Worm (Caenorhabditis elegans) whole organism, young adult: ENCODE data around the gene C27H5.6.

ENCODE experiments used
- ama-1 ChIP-seq, 3 experiments: fragments of 150-350 bp in 1 of 3; sonication (generic microtip) in 2 of 3; optimal IDR thresholded peaks; 2 replicates each; lab custom pipeline; 2014 to 2018; ENCODE audit warnings: missing biosample characterization in 2 of 3, missing genetic modification characterization in 2 of 3, missing genetic modification reagents in 2 of 3
- bed-1 ChIP-seq: fragments of 200-800 bp; sonication (Bioruptor generic); IDR thresholded peaks from 2 replicates; pipeline ENCODE4 v1.3.6; 2022; ENCODE audit warnings: missing genetic modification reagents, missing genetic modification characterization, missing compliant biosample characterization
- dpff-1 ChIP-seq: sonication (generic microtip); optimal IDR thresholded peaks from 2 replicates; lab custom pipeline; 2017; ENCODE audit warnings: mild to moderate bottlenecking, missing genetic modification characterization, missing compliant biosample characterization
- him-1 ChIP-seq: sonication (generic microtip); optimal IDR thresholded peaks from 2 replicates; lab custom pipeline; 2016; ENCODE audit warnings: missing genotype, missing genetic modification reagents, missing genetic modification characterization, missing compliant biosample characterization
- lin-35 ChIP-seq, 3 experiments: fragments of 150-350 bp in 2 of 3; sonication (generic microtip) in 1 of 3; optimal IDR thresholded peaks; 2 replicates each; lab custom pipeline; 2014 to 2018; ENCODE audit warnings: missing biosample characterization in 3 of 3, missing genetic modification characterization in 3 of 3, missing genetic modification reagents in 3 of 3
- lir-1 ChIP-seq: fragments of 200-800 bp; sonication (Bioruptor generic); conservative IDR thresholded peaks from 2 replicates; pipeline ENCODE4 v1.3.6; 2022; ENCODE audit warnings: missing genetic modification reagents, missing genetic modification characterization, missing compliant biosample characterization
- nfya-2 ChIP-seq: fragments of 200-800 bp; sonication (Bioruptor generic); IDR thresholded peaks from 2 replicates; pipeline ENCODE4 v1.3.6; 2022; ENCODE audit warnings: missing genetic modification reagents, missing genetic modification characterization, missing compliant biosample characterization
- sea-2 ChIP-seq: fragments of 200-800 bp; sonication (Bioruptor generic); IDR thresholded peaks from 2 replicates; pipeline ENCODE4 v1.3.6; 2022; ENCODE audit warnings: missing genetic modification characterization, missing compliant biosample characterization

- TF ChIP-seq lin-35 (GFP tag; optimal IDR thresholded peaks at IDR 0.05; lab: Kevin White, UChicago) (no peak), him-1 (tag; lab: Kevin White, UChicago) (no peak), nfya-2 (GFP tag; lab: Robert Waterston, UW) (no peak), ama-1 (optimal IDR thresholded peaks at IDR 0.05; lab: Kevin White, UChicago) (no peak), ama-1 (GFP tag; optimal IDR thresholded peaks at IDR 0.05; lab: Kevin White, UChicago) (no peak), lir-1 (no peak), dpff-1 (tag; lab: Kevin White, UChicago) (no peak), bed-1 (GFP tag; lab: Robert Waterston, UW) (no peak), sea-2 (GFP tag; lab: Robert Waterston, UW) (no peak)
These were observed 12.3 kb upstream of the C27H5.6 start, which contains the start of gene E04F6.6 for ce11 chrII:7199308-7199707.
